Fruit fly (Drosophila melanogaster): ENCODE results near the gene Xrcc2.

Xrcc2 gene

dm6 chrX:18515205-18515921 is 15.4 kb downstream of the Xrcc2 start, which contains the start of the genes Bx and HisRS (continued):
- no peak for TF ChIP-seq lab (GFP tag; optimal IDR thresholded peaks at IDR 0.05)
- no peak for TF ChIP-seq Xrp1 (GFP tag; IDR thresholded peaks at IDR 0.05)
- no peak for TF ChIP-seq Sox102F (GFP tag; optimal IDR thresholded peaks at IDR 0.05)
- TF ChIP-seq pb (GFP tag; optimal IDR thresholded peaks at IDR 0.05): no peak
- TF ChIP-seq Ets65A (GFP tag): no peak
- TF ChIP-seq CG12659 (GFP tag; optimal IDR thresholded peaks at IDR 0.05): peak; percentile 63
- no peak for TF ChIP-seq repo (GFP tag; optimal IDR thresholded peaks at IDR 0.05)
- TF ChIP-seq lbe (GFP tag; optimal IDR thresholded peaks at IDR 0.05): no peak
- no peak for TF ChIP-seq CG15011 (GFP tag; optimal IDR thresholded peaks at IDR 0.05)
- TF ChIP-seq CG8281 (tag; optimal IDR thresholded peaks at IDR 0.05): no peak
- no peak for TF ChIP-seq Camta (GFP tag; optimal IDR thresholded peaks at IDR 0.05)
- TF ChIP-seq CG17612 (GFP tag; IDR thresholded peaks at IDR 0.05): no peak
- TF ChIP-seq CG1792 (GFP tag; optimal IDR thresholded peaks at IDR 0.05): no peak
- TF ChIP-seq Blimp-1 (GFP tag; optimal IDR thresholded peaks at IDR 0.05): no peak
- no peak for TF ChIP-seq NfI (GFP tag; optimal IDR thresholded peaks at IDR 0.05)
- no peak for TF ChIP-seq HLH4C (GFP tag; IDR thresholded peaks at IDR 0.05; ENCODE audit: partially characterized antibody)
- TF ChIP-seq ttk (GFP tag; IDR thresholded peaks at IDR 0.05): no peak
- TF ChIP-seq Hr39 (optimal IDR thresholded peaks at IDR 0.05): no peak
- no peak for TF ChIP-seq jigr1 (GFP tag; IDR thresholded peaks at IDR 0.05)
- TF ChIP-seq gsb-n (tag; optimal IDR thresholded peaks at IDR 0.05): no peak
- peak; percentile 38; the same call in 1 of the 3 replicates for TF ChIP-seq CG2199 (GFP tag; IDR thresholded peaks at IDR 0.05)
- TF ChIP-seq CG10147 (GFP tag; optimal IDR thresholded peaks at IDR 0.05): no peak
- TF ChIP-seq slbo (GFP tag; IDR thresholded peaks at IDR 0.05): 0 out of 2 replicates have a peak, but pooled peaks have one; percentile 13
- no peak for TF ChIP-seq tgo (GFP tag; IDR thresholded peaks at IDR 0.05)
- no peak for TF ChIP-seq stc (GFP tag; IDR thresholded peaks at IDR 0.05)
- TF ChIP-seq CG5245 (GFP tag; optimal IDR thresholded peaks at IDR 0.05): no peak
- TF ChIP-seq YL-1 (GFP tag; optimal IDR thresholded peaks at IDR 0.05): peak; percentile 19
- TF ChIP-seq Neu2 (GFP tag; optimal IDR thresholded peaks at IDR 0.05; ENCODE audit: borderline replicate concordance): no peak
- peak; percentile 83 for TF ChIP-seq Med (GFP tag)
- peak; percentile 49 for TF ChIP-seq E2f2 (GFP tag; IDR thresholded peaks at IDR 0.05)
- no peak for TF ChIP-seq nerfin-1 (tag; optimal IDR thresholded peaks at IDR 0.05)
- TF ChIP-seq CG14965 (GFP tag; optimal IDR thresholded peaks at IDR 0.05; ENCODE audit: borderline replicate concordance): no peak
- TF ChIP-seq Dp (GFP tag; optimal IDR thresholded peaks at IDR 0.05): peak; percentile 39
- TF ChIP-seq Opbp (GFP tag; IDR thresholded peaks at IDR 0.05; ENCODE audit: partially characterized antibody): peak; percentile 64; the same call in 2 of the 3 replicates
- TF ChIP-seq CG17361 (GFP tag; IDR thresholded peaks at IDR 0.05): 0 out of 3 replicates have a peak, but pooled peaks have one; percentile 20
- no peak for TF ChIP-seq Nf-YC (tag; optimal IDR thresholded peaks at IDR 0.05)
- no peak for TF ChIP-seq odd (GFP tag; optimal IDR thresholded peaks at IDR 0.05)
- TF ChIP-seq fu2 (GFP tag; optimal IDR thresholded peaks at IDR 0.05): no peak
- no peak for TF ChIP-seq HHEX (GFP tag; optimal IDR thresholded peaks at IDR 0.05)
- no peak for TF ChIP-seq CG32532 (GFP tag; IDR thresholded peaks at IDR 0.05)
- TF ChIP-seq Dip3 (GFP tag; optimal IDR thresholded peaks at IDR 0.05): no peak
- no peak for TF ChIP-seq Ada2b (GFP tag; IDR thresholded peaks at IDR 0.05)
- no peak for TF ChIP-seq Gsc (GFP tag; IDR thresholded peaks at IDR 0.05)
- TF ChIP-seq CG10959 (GFP tag; IDR thresholded peaks at IDR 0.05): no peak
- TF ChIP-seq Abd-B (GFP tag; optimal IDR thresholded peaks at IDR 0.05): peak; percentile 19
- TF ChIP-seq TFAM (GFP tag; optimal IDR thresholded peaks at IDR 0.05): no peak
- TF ChIP-seq CG4707 (GFP tag; optimal IDR thresholded peaks at IDR 0.05): no peak
- TF ChIP-seq CG9932 (GFP tag; IDR thresholded peaks at IDR 0.05): no peak; the same call in 1 of the 2 replicates
- TF ChIP-seq dm (GFP tag; optimal IDR thresholded peaks at IDR 0.05): peak; percentile 87
- TF ChIP-seq CG4820 (GFP tag; optimal IDR thresholded peaks at IDR 0.05): no peak

All from whole organism, embryonic.